Worm (Caenorhabditis elegans) whole organism, young adult: ENCODE results near the gene str-23.
A peak's percentile ranks its signal among the peaks of the same experiment; 100 is the strongest.
"Not testable (repeated sequence)": the region's sequence is repeated elsewhere in the genome, so short reads cannot be mapped to it uniquely, and the experiment has no call there.

Source experiments
- F10E7.11 ChIP-seq: sonication (generic microtip); optimal IDR thresholded peaks from 2 replicates; lab custom pipeline; 2017; ENCODE audit warnings: mild to moderate bottlenecking, missing genetic modification characterization, moderate library complexity, missing compliant biosample characterization
- F33H1.4 ChIP-seq: fragments of 200-800 bp; sonication (Bioruptor generic); IDR thresholded peaks from 2 replicates; pipeline ENCODE4 v1.3.6; 2022; ENCODE audit warnings: missing genetic modification reagents, missing genetic modification characterization, missing compliant biosample characterization
- ZK185.1 ChIP-seq: sonication (generic microtip); optimal IDR thresholded peaks from 2 replicates; lab custom pipeline; 2016; ENCODE audit warnings: mild to moderate bottlenecking, missing genetic modification characterization, missing compliant biosample characterization; ENCODE audit not compliant: poor library complexity, severe bottlenecking
- atf-7 ChIP-seq: sonication (generic microtip); optimal IDR thresholded peaks from 2 replicates; lab custom pipeline; 2017; ENCODE audit warnings: mild to moderate bottlenecking, missing genetic modification characterization, missing compliant biosample characterization
- attf-5 ChIP-seq: fragments of 200-800 bp; sonication (Bioruptor generic); optimal IDR thresholded peaks from 2 replicates; lab custom pipeline; 2018; ENCODE audit warnings: mild to moderate bottlenecking, missing genetic modification characterization, missing compliant biosample characterization
- bed-1 ChIP-seq: fragments of 200-800 bp; sonication (Bioruptor generic); IDR thresholded peaks from 2 replicates; pipeline ENCODE4 v1.3.6; 2022; ENCODE audit warnings: missing genetic modification reagents, missing genetic modification characterization, missing compliant biosample characterization
- cebp-1 ChIP-seq, 2 experiments: fragments of 200-800 bp in 1 of 2; sonication (Bioruptor generic) in 1 of 2; sonication (generic microtip) in 1 of 2; IDR thresholded peaks in 1 of 2; optimal IDR thresholded peaks in 1 of 2; 2 replicates each; pipeline versions ENCODE4 v1.3.6 to Lab custom; 2017 to 2022; ENCODE audit warnings: missing compliant biosample characterization in 2 of 2, missing genetic modification characterization in 2 of 2, mild to moderate bottlenecking in 1 of 2, missing genetic modification reagents in 1 of 2, moderate library complexity in 1 of 2
- ceh-79 ChIP-seq: sonication (generic microtip); optimal IDR thresholded peaks from 2 replicates; lab custom pipeline; 2017; ENCODE audit warnings: mild to moderate bottlenecking, missing genetic modification characterization, missing compliant biosample characterization
- dox-1 ChIP-seq: fragments of 200-800 bp; sonication (Bioruptor generic); IDR thresholded peaks from 2 replicates; pipeline ENCODE4 v1.3.6; 2022; ENCODE audit warnings: missing genetic modification reagents, missing genetic modification characterization, missing compliant biosample characterization
- dpff-1 ChIP-seq: sonication (generic microtip); optimal IDR thresholded peaks from 2 replicates; lab custom pipeline; 2017; ENCODE audit warnings: mild to moderate bottlenecking, missing genetic modification characterization, missing compliant biosample characterization
- fkh-3 ChIP-seq: sonication (generic microtip); optimal IDR thresholded peaks from 2 replicates; lab custom pipeline; 2016; ENCODE audit warnings: mild to moderate bottlenecking, missing genetic modification characterization, missing compliant biosample characterization
- hmg-1.2 ChIP-seq: fragments of 200-800 bp; sonication (Bioruptor generic); IDR thresholded peaks from 2 replicates; pipeline ENCODE4 v1.3.6; 2022; ENCODE audit warnings: missing genetic modification reagents, missing genetic modification characterization, missing compliant biosample characterization
- hsf-1 ChIP-seq: fragments of 200-800 bp; sonication (Bioruptor generic); IDR thresholded peaks from 2 replicates; pipeline ENCODE4 v1.3.6; 2022; ENCODE audit warnings: missing genetic modification reagents, missing genetic modification characterization, missing compliant biosample characterization
- let-607 ChIP-seq, 2 experiments: fragments of 200-800 bp in 1 of 2; sonication (Bioruptor generic) in 1 of 2; sonication (generic microtip) in 1 of 2; optimal IDR thresholded peaks; 2 replicates each; lab custom pipeline; 2016 to 2018; ENCODE audit warnings: mild to moderate bottlenecking in 2 of 2, missing compliant biosample characterization in 2 of 2, missing genetic modification characterization in 2 of 2, moderate library complexity in 2 of 2, missing genotype in 1 of 2
- lin-26 ChIP-seq: fragments of 200-800 bp; sonication (Bioruptor generic); IDR thresholded peaks from 2 replicates; pipeline ENCODE4 v1.3.6; 2022; ENCODE audit warnings: missing genetic modification reagents, missing genetic modification characterization, missing compliant biosample characterization
- lin-40 ChIP-seq: sonication (generic microtip); optimal IDR thresholded peaks from 2 replicates; lab custom pipeline; 2016; ENCODE audit warnings: missing genetic modification characterization, mild to moderate bottlenecking, missing compliant biosample characterization, missing genotype, missing genetic modification reagents
- lir-1 ChIP-seq: fragments of 200-800 bp; sonication (Bioruptor generic); conservative IDR thresholded peaks from 2 replicates; pipeline ENCODE4 v1.3.6; 2022; ENCODE audit warnings: missing genetic modification reagents, missing genetic modification characterization, missing compliant biosample characterization
- lsl-1 ChIP-seq: fragments of 200-800 bp; sonication (Bioruptor generic); optimal IDR thresholded peaks from 2 replicates; lab custom pipeline; 2018; ENCODE audit warnings: mild to moderate bottlenecking, missing genetic modification characterization, moderate library complexity, missing compliant biosample characterization
- madf-6 ChIP-seq: fragments of 200-800 bp; sonication (Bioruptor generic); IDR thresholded peaks from 2 replicates; pipeline ENCODE4 v1.3.6; 2022; ENCODE audit warnings: missing genetic modification reagents, missing genetic modification characterization, missing compliant biosample characterization
- mes-4 ChIP-seq: sonication (generic microtip); optimal IDR thresholded peaks from 2 replicates; lab custom pipeline; 2016; ENCODE audit warnings: missing genotype, missing genetic modification characterization, missing compliant biosample characterization
- nfyb-1 ChIP-seq: fragments of 200-800 bp; sonication (Bioruptor generic); IDR thresholded peaks from 2 replicates; pipeline ENCODE4 v1.3.6; 2022; ENCODE audit warnings: missing genetic modification reagents, missing genetic modification characterization, missing compliant biosample characterization
- nhr-80 ChIP-seq: sonication (generic microtip); optimal IDR thresholded peaks from 2 replicates; lab custom pipeline; 2016; ENCODE audit warnings: missing genetic modification characterization, missing compliant biosample characterization
- pha-4 ChIP-seq: fragments of 150-350 bp; sonication (generic microtip); optimal IDR thresholded peaks from 2 replicates; lab custom pipeline; 2014; ENCODE audit warnings: missing biosample characterization, missing genetic modification reagents, missing genetic modification characterization
- rpc-1 ChIP-seq, 2 experiments: fragments of 150-350 bp in 1 of 2; sonication (generic microtip) in 1 of 2; optimal IDR thresholded peaks; 2 replicates each; lab custom pipeline; 2014 to 2018; ENCODE audit warnings: missing biosample characterization in 1 of 2, missing genetic modification characterization in 1 of 2, missing genetic modification reagents in 1 of 2, missing genotype in 1 of 2
- tbp1 ChIP-seq: fragments of 200-800 bp; sonication (Bioruptor generic); optimal IDR thresholded peaks from 2 replicates; lab custom pipeline; 2018; ENCODE audit warnings: mild to moderate bottlenecking, missing genetic modification characterization, missing compliant biosample characterization
- tbx-9 ChIP-seq: sonication (generic microtip); optimal IDR thresholded peaks from 2 replicates; lab custom pipeline; 2016; ENCODE audit warnings: borderline replicate concordance, missing genetic modification characterization, inconsistent platforms, missing compliant biosample characterization
- unc-62 ChIP-seq: fragments of 150-350 bp; optimal IDR thresholded peaks from 2 replicates; lab custom pipeline; 2014; ENCODE audit warnings: missing biosample characterization, missing genetic modification reagents, missing genetic modification characterization
- ztf-22 ChIP-seq: fragments of 200-800 bp; sonication (Bioruptor generic); optimal IDR thresholded peaks from 2 replicates; lab custom pipeline; 2018; ENCODE audit warnings: mild to moderate bottlenecking, missing genetic modification characterization, moderate library complexity, missing compliant biosample characterization
- ztf-26 ChIP-seq: sonication (generic microtip); optimal IDR thresholded peaks from 2 replicates; lab custom pipeline; 2017; ENCODE audit warnings: missing genetic modification characterization, missing compliant biosample characterization
- ztf-6 ChIP-seq: fragments of 200-800 bp; sonication (Bioruptor generic); IDR thresholded peaks from 2 replicates; pipeline ENCODE4 v1.3.6; 2022; ENCODE audit warnings: missing genetic modification reagents, missing genetic modification characterization, missing compliant biosample characterization

Gene str-23

ce11 chrV:15661003-15661402 lies 16.3 kb downstream of the str-23 start:
- TF ChIP-seq F33H1.4 (no peak), madf-6 (GFP tag; lab: Robert Waterston, UW) (no peak), ztf-6 (GFP tag; lab: Robert Waterston, UW) (no peak), hsf-1 (GFP tag; lab: Robert Waterston, UW) (no peak), lin-40 (tag; lab: Kevin White, UChicago) (peak; percentile 25), ZK185.1 (tag; lab: Kevin White, UChicago) (peak; percentile 10), ceh-79 (tag; lab: Kevin White, UChicago) (no peak), ztf-26 (tag; lab: Kevin White, UChicago) (peak; percentile 46), lin-26 (GFP tag; lab: Robert Waterston, UW) (no peak)
- TF ChIP-seq, all 124 proteins: peak for 3

- TF ChIP-seq tbp1 (GFP tag; lab: Kevin White, UChicago) (no peak), F10E7.11 (no peak)
Observed at ce11 chrV:15661580-15661979, 16.9 kb downstream of the str-23 start.

DNA sequence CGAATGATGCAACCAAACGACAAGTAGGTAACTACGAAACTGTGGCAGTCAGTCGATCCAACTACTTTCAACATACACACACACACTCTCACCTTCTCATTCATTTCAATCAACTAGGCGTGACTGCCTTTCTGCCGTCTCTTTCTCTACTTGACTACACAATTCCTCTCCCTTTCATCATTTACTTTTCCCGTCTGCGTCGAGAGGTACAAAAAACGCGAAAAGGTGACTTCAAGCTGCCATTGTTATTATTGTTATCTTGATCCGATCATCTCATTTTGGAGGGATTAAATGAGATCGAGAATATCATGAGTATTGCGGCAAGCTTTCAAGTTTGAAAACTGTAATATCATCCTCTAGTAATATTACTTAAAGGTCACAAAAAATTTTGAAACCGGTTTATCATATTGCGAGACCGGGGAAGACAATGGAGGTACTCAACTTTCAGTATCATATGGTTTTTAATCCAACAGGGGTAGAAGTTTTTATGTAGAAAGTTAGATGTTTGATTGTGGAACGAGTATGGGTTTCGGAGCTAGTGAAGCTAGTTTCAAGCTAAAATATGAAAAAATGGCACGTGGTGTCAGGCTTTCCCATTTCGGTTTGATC lies 19.5 kb downstream of the str-23 start:
- TF ChIP-seq atf-7 (tag; lab: Kevin White, UChicago) = no peak
- TF ChIP-seq cebp-1 (GFP tag; IDR thresholded peaks at IDR 0.05; lab: Robert Waterston, UW) = no peak
- peak; percentile 70 for TF ChIP-seq cebp-1 (tag; optimal IDR thresholded peaks at IDR 0.05; lab: Kevin White, UChicago)
- 0 out of 2 replicates have a peak, but pooled peaks have one; percentile 26 for TF ChIP-seq dox-1 (GFP tag; lab: Robert Waterston, UW)
- no peak for TF ChIP-seq bed-1 (GFP tag; lab: Robert Waterston, UW)
- TF ChIP-seq attf-5 (GFP tag; lab: Kevin White, UChicago) = peak; percentile 33
- no peak for TF ChIP-seq tbx-9
- TF ChIP-seq nhr-80 (tag; lab: Kevin White, UChicago) = peak; percentile 45
- TF ChIP-seq fkh-3 (tag; lab: Kevin White, UChicago) = no peak
- peak; percentile 40; the same call in 1 of the 2 replicates for TF ChIP-seq hmg-1.2

- TF ChIP-seq tbp1 (GFP tag; lab: Kevin White, UChicago) (peak; percentile 25), unc-62 (GFP tag; lab: Kevin White, UChicago) (peak; percentile 20), let-607 (tag; optimal IDR thresholded peaks at IDR 0.05; lab: Kevin White, UChicago) (peak in 1 of 2 experiments; percentile 63), atf-7 (tag; lab: Kevin White, UChicago) (peak; percentile 64), lsl-1 (GFP tag; lab: Kevin White, UChicago) (no peak), cebp-1 (GFP tag; IDR thresholded peaks at IDR 0.05; lab: Robert Waterston, UW) (peak; percentile 47; the same call in 1 of the 2 replicates), cebp-1 (tag; optimal IDR thresholded peaks at IDR 0.05; lab: Kevin White, UChicago) (no peak), dpff-1 (tag; lab: Kevin White, UChicago) (no peak), nhr-80 (tag; lab: Kevin White, UChicago) (peak; percentile 96), pha-4 (tag; lab: Kevin White, UChicago) (peak; percentile 72), mes-4 (tag; lab: Kevin White, UChicago) (no peak), nfyb-1 (0 out of 2 replicates have a peak, but pooled peaks have one; percentile 11), dox-1 (GFP tag; lab: Robert Waterston, UW) (0 out of 2 replicates have a peak, but pooled peaks have one; percentile 49), lir-1 (GFP tag; lab: Robert Waterston, UW) (0 out of 2 replicates have a peak, but pooled peaks have one; percentile 11), ztf-22 (GFP tag; lab: Kevin White, UChicago) (peak; percentile 46)
Observed at ce11 chrV:15666718-15667117, 22.0 kb downstream of the str-23 start.

DNA sequence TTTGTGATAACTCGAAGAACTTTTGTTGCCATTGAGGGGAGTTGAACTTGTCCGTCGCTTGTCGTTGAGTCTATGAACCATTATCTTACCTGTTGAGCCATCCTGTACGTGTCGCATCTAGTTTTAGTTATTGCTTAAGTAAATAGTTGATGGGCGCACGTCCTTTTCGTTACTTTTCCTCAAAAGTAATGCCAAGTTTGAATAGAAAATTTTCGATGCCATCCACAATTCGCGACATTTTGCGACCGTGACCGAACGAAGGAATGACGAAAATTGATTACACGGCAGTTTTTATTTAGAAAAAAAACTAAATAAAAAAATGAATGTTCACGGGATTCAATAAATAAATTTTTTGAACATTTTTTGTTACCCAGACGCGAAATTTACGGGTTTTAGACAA lies 23.5 kb downstream of the str-23 start, which contains the start of gene F53E4.1:
F53E4.1 (minus strand) TSS at position 101 of the 400 bp plus-strand sequence.
- not testable (repeated sequence) for TF ChIP-seq rpc-1 (optimal IDR thresholded peaks at IDR 0.05; lab: Kevin White, UChicago)
- TF ChIP-seq rpc-1 (tag; optimal IDR thresholded peaks at IDR 0.05; lab: Kevin White, UChicago) = peak; percentile 12
